Fruit fly (Drosophila melanogaster): ENCODE results near the gene CG32219.
A peak's percentile ranks its signal among the peaks of the same experiment; 100 is the strongest.

The CG32219 gene

dm6 chr3L:19991120-19991519 lies 40.2 kb upstream of the CG32219 start, which contains the start of gene fln:
Gene fln, minus strand, starts transcription at chr3L:19991220.
- TF ChIP-seq Atf6 (GFP tag; IDR thresholded peaks at IDR 0.05) (no peak), phol (tag; optimal IDR thresholded peaks at IDR 0.05) (no peak), CG2678 (tag; optimal IDR thresholded peaks at IDR 0.05) (no peak), HmgD (GFP tag; optimal IDR thresholded peaks at IDR 0.05) (no peak), CG13123 (GFP tag; optimal IDR thresholded peaks at IDR 0.05) (no peak), CG9727 (GFP tag; optimal IDR thresholded peaks at IDR 0.05) (no peak), kni (GFP tag; optimal IDR thresholded peaks at IDR 0.05) (no peak), Fer2 (tag; optimal IDR thresholded peaks at IDR 0.05) (no peak), lilli (GFP tag; optimal IDR thresholded peaks at IDR 0.05) (no peak), sr (GFP tag; IDR thresholded peaks at IDR 0.05) (no peak), CG34376 (GFP tag; optimal IDR thresholded peaks at IDR 0.05) (no peak), caup (GFP tag; optimal IDR thresholded peaks at IDR 0.05; ENCODE audit: severe bottlenecking) (no peak)

dm6 chr3L:19988891-19989290 lies 38.0 kb upstream of the CG32219 start, which contains the start of gene Csas:
Gene Csas, minus strand, starts transcription at chr3L:19988991.
- no peak for TF ChIP-seq tna (GFP tag; IDR thresholded peaks at IDR 0.05; ENCODE audit: partially characterized antibody)
- no peak for TF ChIP-seq YL-1 (GFP tag; optimal IDR thresholded peaks at IDR 0.05)
- TF ChIP-seq CG15269 (tag; optimal IDR thresholded peaks at IDR 0.05), result no peak
- TF ChIP-seq pan (optimal IDR thresholded peaks at IDR 0.05), result no peak
- peak in 1 of 2 experiments; percentile 24 for TF ChIP-seq pan (GFP tag; optimal IDR thresholded peaks at IDR 0.05 in 1 of 2, IDR thresholded peaks at IDR 0.05 in 1 of 2)
- no peak for TF ChIP-seq dm (GFP tag; optimal IDR thresholded peaks at IDR 0.05)
- no peak for TF ChIP-seq croc (GFP tag; conservative IDR thresholded peaks at IDR 0.05)
- TF ChIP-seq HLH3B (GFP tag; IDR thresholded peaks at IDR 0.05), result no peak
- TF ChIP-seq fd3F (GFP tag; optimal IDR thresholded peaks at IDR 0.05), result no peak
- TF ChIP-seq Atf-2 (GFP tag; optimal IDR thresholded peaks at IDR 0.05), result no peak
- no peak for TF ChIP-seq CG6813 (GFP tag; optimal IDR thresholded peaks at IDR 0.05)
- 0 out of 3 replicates have a peak, but pooled peaks have one; percentile 23 for TF ChIP-seq row (GFP tag; IDR thresholded peaks at IDR 0.05)
- TF ChIP-seq Max (GFP tag; optimal IDR thresholded peaks at IDR 0.05), result no peak
- no peak for TF ChIP-seq tap (tag; optimal IDR thresholded peaks at IDR 0.05)
- TF ChIP-seq ab (GFP tag; optimal IDR thresholded peaks at IDR 0.05), result no peak
- no peak for TF ChIP-seq gro (GFP tag; optimal IDR thresholded peaks at IDR 0.05)
- TF ChIP-seq CG4282 (GFP tag; optimal IDR thresholded peaks at IDR 0.05), result no peak
- no peak for TF ChIP-seq tx (GFP tag; optimal IDR thresholded peaks at IDR 0.05)
- TF ChIP-seq salm (tag; optimal IDR thresholded peaks at IDR 0.05), result no peak
- TF ChIP-seq H2.0 (GFP tag; IDR thresholded peaks at IDR 0.05), result no peak
- TF ChIP-seq Hr51 (GFP tag; optimal IDR thresholded peaks at IDR 0.05), result no peak
- peak; percentile 71 for TF ChIP-seq sens (GFP tag)
- TF ChIP-seq CG9727 (GFP tag; optimal IDR thresholded peaks at IDR 0.05), result no peak
- TF ChIP-seq MTF-1 (GFP tag; optimal IDR thresholded peaks at IDR 0.05; ENCODE audit: borderline replicate concordance), result no peak

dm6 chr3L:19985768-19986167 lies 34.8 kb upstream of the CG32219 start, which contains the start of the genes hale and schuy:
Gene hale, minus strand, starts transcription at chr3L:19985868.
Gene schuy, plus strand, starts transcription at chr3L:19986093.
- TF ChIP-seq Hr51 (GFP tag; optimal IDR thresholded peaks at IDR 0.05) (no peak), Ravus (GFP tag; IDR thresholded peaks at IDR 0.05) (no peak), Awh (GFP tag; IDR thresholded peaks at IDR 0.05) (no peak), inv (GFP tag; IDR thresholded peaks at IDR 0.05; ENCODE audit: partially characterized antibody) (no peak), CG8281 (tag; optimal IDR thresholded peaks at IDR 0.05) (no peak), CG7786 (GFP tag; optimal IDR thresholded peaks at IDR 0.05) (no peak), knrl (GFP tag; IDR thresholded peaks at IDR 0.05; ENCODE audit: partially characterized antibody) (no peak), Jarid2 (GFP tag; optimal IDR thresholded peaks at IDR 0.05) (no peak), Atf6 (GFP tag; IDR thresholded peaks at IDR 0.05) (no peak), CG10366 (GFP tag; IDR thresholded peaks at IDR 0.05) (no peak), pan (optimal IDR thresholded peaks at IDR 0.05) (no peak), pan (GFP tag; optimal IDR thresholded peaks at IDR 0.05 in 1 of 2, IDR thresholded peaks at IDR 0.05 in 1 of 2) (no peak), ATbp (GFP tag; optimal IDR thresholded peaks at IDR 0.05) (no peak)

Data from whole organism, embryonic.